Worm (Caenorhabditis elegans): ENCODE results near the gene cyp-32A1.

DNA sequence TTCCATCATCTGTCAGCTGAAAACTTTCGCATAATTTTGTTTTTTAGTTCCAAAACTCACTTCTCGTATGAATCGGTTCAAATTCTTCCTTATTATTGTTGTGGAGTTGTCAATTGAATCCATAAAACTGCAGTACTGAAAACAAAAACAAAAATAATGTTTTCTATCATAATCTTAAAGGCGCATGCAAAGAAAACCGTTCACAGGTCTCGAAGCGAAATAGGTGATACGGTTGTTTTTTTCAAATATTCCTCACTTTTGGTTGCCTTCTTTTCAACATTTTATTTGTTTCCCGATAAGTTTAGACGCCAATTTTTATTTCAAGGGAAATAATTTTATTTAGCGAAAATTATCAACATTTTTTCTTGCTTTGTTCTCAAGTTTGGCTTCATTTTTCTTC lies 22.0 kb downstream of the cyp-32A1 start:
- TF ChIP-seq unc-39 (tag; optimal IDR thresholded peaks at IDR 0.05), result no peak
- no peak for TF ChIP-seq F13H6.1 (tag; optimal IDR thresholded peaks at IDR 0.05)
- no peak for TF ChIP-seq nhr-237 (tag; optimal IDR thresholded peaks at IDR 0.05)
- TF ChIP-seq ceh-82 (tag; optimal IDR thresholded peaks at IDR 0.05), result no peak
- no peak for TF ChIP-seq unc-62 (GFP tag; optimal IDR thresholded peaks at IDR 0.05)
- TF ChIP-seq nhr-6 (tag; optimal IDR thresholded peaks at IDR 0.05), result no peak
- TF ChIP-seq nhr-77 (tag; optimal IDR thresholded peaks at IDR 0.05), result no peak
- TF ChIP-seq zag-1 (tag; optimal IDR thresholded peaks at IDR 0.05), result no peak

Data from whole organism, L2 larva.